Worm (Caenorhabditis elegans) whole organism, young adult: ENCODE data around the gene F43E12.1.

ENCODE experiments used
- akir-1 ChIP-seq: fragments of 200-800 bp; sonication (Bioruptor generic); optimal IDR thresholded peaks from 2 replicates; lab custom pipeline; 2018; ENCODE audit warnings: mild to moderate bottlenecking, missing genetic modification characterization, moderate library complexity, missing compliant biosample characterization
- ama-1 ChIP-seq, 3 experiments: fragments of 150-350 bp in 1 of 3; sonication (generic microtip) in 2 of 3; optimal IDR thresholded peaks; 2 replicates each; lab custom pipeline; 2014 to 2018; ENCODE audit warnings: missing biosample characterization in 2 of 3, missing genetic modification characterization in 2 of 3, missing genetic modification reagents in 2 of 3
- ceh-27 ChIP-seq: fragments of 200-800 bp; sonication (Bioruptor generic); optimal IDR thresholded peaks from 2 replicates; lab custom pipeline; 2018; ENCODE audit warnings: mild to moderate bottlenecking, missing genetic modification characterization, moderate library complexity, missing compliant biosample characterization
- him-1 ChIP-seq: sonication (generic microtip); optimal IDR thresholded peaks from 2 replicates; lab custom pipeline; 2016; ENCODE audit warnings: missing genotype, missing genetic modification reagents, missing genetic modification characterization, missing compliant biosample characterization
- madf-8 ChIP-seq: fragments of 200-800 bp; sonication (Bioruptor generic); conservative IDR thresholded peaks from 2 replicates; pipeline ENCODE4 v1.3.6; 2022; ENCODE audit warnings: missing genetic modification reagents, missing genetic modification characterization, missing compliant biosample characterization
- unc-62 ChIP-seq: fragments of 150-350 bp; optimal IDR thresholded peaks from 2 replicates; lab custom pipeline; 2014; ENCODE audit warnings: missing biosample characterization, missing genetic modification reagents, missing genetic modification characterization

- TF ChIP-seq him-1 (no peak), ama-1 (optimal IDR thresholded peaks at IDR 0.05; lab: Kevin White, UChicago) (no peak), ama-1 (GFP tag; optimal IDR thresholded peaks at IDR 0.05; lab: Kevin White, UChicago) (no peak), madf-8 (no peak), akir-1 (no peak), unc-62 (no peak), ceh-27 (GFP tag; lab: Kevin White, UChicago) (no peak)
These were observed 48.8 kb upstream of the F43E12.1 start for ce11 chrX:7128615-7129014.
